Fruit fly (Drosophila melanogaster) whole organism, embryonic: ENCODE data around the gene Cyt-b5-r.
A peak's percentile ranks its signal among the peaks of the same experiment; 100 is the strongest.

Experiments
- Bteb2 ChIP-seq: fragments of 200-800 bp; sonication (Bioruptor generic); optimal IDR thresholded peaks from 2 replicates; lab custom pipeline; 2016; ENCODE audit warnings: missing biosample characterization, missing genetic modification characterization
- C15 ChIP-seq: fragments of 200-800 bp; sonication (Bioruptor generic); IDR thresholded peaks from 3 replicates; pipeline ENCODE4 v1.3.6; 2022; ENCODE audit warnings: missing biosample characterization, missing genetic modification characterization
- CG11093 ChIP-seq: fragments of 200-800 bp; sonication (Bioruptor generic); IDR thresholded peaks from 3 replicates; pipeline ENCODE4 v1.3.6; 2022; ENCODE audit warnings: missing biosample characterization, missing genetic modification characterization
- CG11247 ChIP-seq: fragments of 200-800 bp; sonication (Bioruptor generic); IDR thresholded peaks from 2 replicates; pipeline ENCODE4 v1.3.6; 2022; ENCODE audit warnings: missing biosample characterization, missing genetic modification characterization
- CG11695 ChIP-seq: fragments of 200-800 bp; sonication (Bioruptor generic); IDR thresholded peaks from 3 replicates; pipeline ENCODE4 v1.3.6; 2022; ENCODE audit warnings: missing biosample characterization, missing genetic modification characterization
- CG11696 ChIP-seq: fragments of 200-800 bp; sonication (Bioruptor generic); IDR thresholded peaks from 2 replicates; pipeline ENCODE4 v1.3.6; 2022; ENCODE audit warnings: missing biosample characterization, missing genetic modification characterization
- CG12299 ChIP-seq: fragments of 200-800 bp; sonication (Bioruptor generic); optimal IDR thresholded peaks from 2 replicates; lab custom pipeline; 2018; ENCODE audit warnings: missing biosample characterization, mild to moderate bottlenecking, missing genetic modification characterization
- CG12659 ChIP-seq: fragments of 200-800 bp; sonication (Bioruptor generic); optimal IDR thresholded peaks from 3 replicates; lab custom pipeline; 2017; ENCODE audit warnings: mild to moderate bottlenecking, missing biosample characterization, missing genetic modification reagents, missing genetic modification characterization
- CG13296 ChIP-seq: fragments of 200-800 bp; sonication (Bioruptor generic); optimal IDR thresholded peaks from 3 replicates; lab custom pipeline; 2018; ENCODE audit warnings: missing biosample characterization, mild to moderate bottlenecking, missing genetic modification characterization
- CG15269 ChIP-seq: fragments of 200-800 bp; sonication (Bioruptor generic); optimal IDR thresholded peaks from 2 replicates; lab custom pipeline; 2018; ENCODE audit warnings: missing biosample characterization, mild to moderate bottlenecking, missing genetic modification characterization, moderate library complexity
- CG16815 ChIP-seq: fragments of 200-800 bp; sonication (Bioruptor generic); optimal IDR thresholded peaks from 3 replicates; lab custom pipeline; 2017; ENCODE audit warnings: missing biosample characterization, mild to moderate bottlenecking, missing genetic modification characterization
- CG18011 ChIP-seq: fragments of 200-800 bp; sonication (Bioruptor generic); optimal IDR thresholded peaks from 2 replicates; lab custom pipeline; 2017; ENCODE audit warnings: missing biosample characterization, missing genetic modification characterization, mild to moderate bottlenecking, moderate library complexity, missing genotype
- CG2120 ChIP-seq: fragments of 200-800 bp; sonication (Bioruptor generic); optimal IDR thresholded peaks from 3 replicates; lab custom pipeline; 2016; ENCODE audit warnings: missing biosample characterization, missing genetic modification characterization
- CG2202 ChIP-seq: fragments of 200-800 bp; sonication (Bioruptor generic); optimal IDR thresholded peaks from 2 replicates; lab custom pipeline; 2018; ENCODE audit warnings: missing biosample characterization, mild to moderate bottlenecking, missing genetic modification characterization
- CG30431 ChIP-seq: fragments of 200-800 bp; sonication (Bioruptor generic); optimal IDR thresholded peaks from 2 replicates; lab custom pipeline; 2017; ENCODE audit warnings: missing biosample characterization, missing genetic modification characterization
- CG31224 ChIP-seq: fragments of 200-800 bp; sonication (Bioruptor generic); IDR thresholded peaks from 2 replicates; pipeline ENCODE4 v1.3.6; 2022; ENCODE audit warnings: missing biosample characterization, missing genetic modification characterization
- CG4328 ChIP-seq: fragments of 200-800 bp; sonication (Bioruptor generic); optimal IDR thresholded peaks from 3 replicates; lab custom pipeline; 2017; ENCODE audit warnings: missing biosample characterization, missing genetic modification reagents, missing genetic modification characterization
- CG4424 ChIP-seq: fragments of 200-800 bp; sonication (Bioruptor generic); optimal IDR thresholded peaks from 3 replicates; lab custom pipeline; 2016; ENCODE audit warnings: missing biosample characterization, missing genetic modification characterization
- CG7745 ChIP-seq: fragments of 200-800 bp; sonication (Bioruptor generic); optimal IDR thresholded peaks from 2 replicates; lab custom pipeline; 2018; ENCODE audit warnings: missing biosample characterization, mild to moderate bottlenecking, missing genetic modification characterization, moderate library complexity
- CG7786 ChIP-seq: fragments of 200-800 bp; sonication (Bioruptor generic); optimal IDR thresholded peaks from 2 replicates; lab custom pipeline; 2016; ENCODE audit warnings: missing biosample characterization, missing genetic modification characterization
- CG7839 ChIP-seq: fragments of 200-800 bp; sonication (Bioruptor generic); optimal IDR thresholded peaks from 3 replicates; lab custom pipeline; 2018; ENCODE audit warnings: missing biosample characterization, mild to moderate bottlenecking, missing genetic modification characterization, moderate library complexity
- CG9797 ChIP-seq: fragments of 200-800 bp; sonication (Bioruptor generic); optimal IDR thresholded peaks from 3 replicates; lab custom pipeline; 2018; ENCODE audit warnings: missing biosample characterization, mild to moderate bottlenecking, missing genetic modification characterization
- D19A ChIP-seq: fragments of 200-800 bp; optimal IDR thresholded peaks from 3 replicates; lab custom pipeline; 2019; ENCODE audit warnings: missing biosample characterization, mild to moderate bottlenecking, missing genetic modification characterization, moderate library complexity
- Deaf1 ChIP-seq: fragments of 200-800 bp; optimal IDR thresholded peaks from 3 replicates; lab custom pipeline; 2019; ENCODE audit warnings: missing biosample characterization, mild to moderate bottlenecking, missing genetic modification characterization, moderate library complexity
- Dll ChIP-seq: fragments of 200-800 bp; sonication (Bioruptor generic); IDR thresholded peaks from 4 replicates; pipeline ENCODE4 v1.3.6; 2022; ENCODE audit warnings: missing biosample characterization, missing genetic modification characterization; ENCODE audit not compliant: partially characterized antibody
- Drgx ChIP-seq: fragments of 200-800 bp; sonication (Bioruptor generic); IDR thresholded peaks from 2 replicates; pipeline ENCODE4 v1.3.6; 2022; ENCODE audit warnings: missing biosample characterization, missing genetic modification characterization
- Fer1 ChIP-seq: fragments of 200-800 bp; sonication (Bioruptor generic); optimal IDR thresholded peaks from 2 replicates; lab custom pipeline; 2017; ENCODE audit warnings: missing biosample characterization, mild to moderate bottlenecking, missing genetic modification characterization
- Fer2 ChIP-seq: fragments of 200-800 bp; sonication (Bioruptor generic); optimal IDR thresholded peaks from 2 replicates; lab custom pipeline; 2018; ENCODE audit warnings: missing biosample characterization, mild to moderate bottlenecking, missing genetic modification characterization, moderate library complexity
- HLH54F ChIP-seq: fragments of 200-800 bp; sonication (Bioruptor generic); optimal IDR thresholded peaks from 3 replicates; lab custom pipeline; 2016; ENCODE audit warnings: missing biosample characterization, missing genetic modification characterization
- Kr ChIP-seq: fragments of 200-800 bp; sonication (Bioruptor generic); optimal IDR thresholded peaks from 2 replicates; lab custom pipeline; 2017; ENCODE audit warnings: missing biosample characterization, mild to moderate bottlenecking, missing genetic modification characterization
- ara ChIP-seq: fragments of 200-800 bp; sonication (Bioruptor generic); IDR thresholded peaks from 2 replicates; pipeline ENCODE4 v1.3.6; 2022; ENCODE audit warnings: missing biosample characterization, missing genetic modification characterization
- bigmax ChIP-seq: fragments of 200-800 bp; sonication (Bioruptor generic); optimal IDR thresholded peaks from 2 replicates; lab custom pipeline; 2018; ENCODE audit warnings: missing biosample characterization, mild to moderate bottlenecking, missing genetic modification characterization
- cad ChIP-seq: fragments of >200 bp; optimal IDR thresholded peaks from 2 replicates; lab custom pipeline; 2017; ENCODE audit warnings: missing biosample characterization, missing genetic modification characterization
- croc ChIP-seq: fragments of 200-800 bp; sonication (Bioruptor generic); conservative IDR thresholded peaks from 3 replicates; pipeline ENCODE4 v1.3.6; 2022; ENCODE audit warnings: missing biosample characterization, missing genetic modification characterization
- emc ChIP-seq: fragments of 200-800 bp; sonication (Bioruptor generic); optimal IDR thresholded peaks from 2 replicates; lab custom pipeline; 2016; ENCODE audit warnings: missing biosample characterization, missing genetic modification characterization
- ems ChIP-seq: fragments of 200-800 bp; sonication (Bioruptor generic); optimal IDR thresholded peaks from 3 replicates; lab custom pipeline; 2016; ENCODE audit warnings: missing biosample characterization, missing genetic modification characterization
- en ChIP-seq: fragments of 200-800 bp; sonication (Bioruptor generic); optimal IDR thresholded peaks from 2 replicates; lab custom pipeline; 2016; ENCODE audit warnings: missing biosample characterization, missing genetic modification characterization
- fd3F ChIP-seq: fragments of 200-800 bp; sonication (Bioruptor generic); optimal IDR thresholded peaks from 2 replicates; lab custom pipeline; 2018; ENCODE audit warnings: missing biosample characterization, mild to moderate bottlenecking, missing genetic modification characterization, moderate library complexity
- gcm2 ChIP-seq: fragments of 200-800 bp; sonication (Bioruptor generic); optimal IDR thresholded peaks from 2 replicates; lab custom pipeline; 2016; ENCODE audit warnings: missing biosample characterization, missing genetic modification characterization
- lola ChIP-seq, 3 experiments: fragments of >200 bp in 2 of 3; fragments of 200-800 bp in 1 of 3; sonication (Bioruptor generic) in 1 of 3; optimal IDR thresholded peaks; 2 replicates each; lab custom pipeline; 2017 to 2019; ENCODE audit warnings: missing biosample characterization in 3 of 3, missing genetic modification characterization in 3 of 3, mild to moderate bottlenecking in 1 of 3, moderate library complexity in 1 of 3
- nerfin-2 ChIP-seq: fragments of 200-800 bp; sonication (Bioruptor generic); IDR thresholded peaks from 2 replicates; pipeline ENCODE4 v1.3.6; 2022; ENCODE audit warnings: missing biosample characterization, missing genetic modification characterization; ENCODE audit not compliant: partially characterized antibody
- org-1 ChIP-seq: fragments of 200-800 bp; sonication (Bioruptor generic); optimal IDR thresholded peaks from 2 replicates; lab custom pipeline; 2017; ENCODE audit warnings: missing biosample characterization, missing genetic modification characterization
- pros ChIP-seq: fragments of 200-800 bp; sonication (Bioruptor generic); optimal IDR thresholded peaks from 3 replicates; lab custom pipeline; 2019; ENCODE audit warnings: missing biosample characterization, mild to moderate bottlenecking, missing genetic modification characterization, moderate library complexity
- psq ChIP-seq: fragments of 200-800 bp; sonication (Bioruptor generic); optimal IDR thresholded peaks from 2 replicates; lab custom pipeline; 2017; ENCODE audit warnings: missing biosample characterization, missing genetic modification characterization
- pzg ChIP-seq: fragments of 200-800 bp; sonication (Bioruptor generic); optimal IDR thresholded peaks from 3 replicates; lab custom pipeline; 2018; ENCODE audit warnings: missing biosample characterization, mild to moderate bottlenecking, missing genetic modification characterization, moderate library complexity
- row ChIP-seq: fragments of 200-800 bp; sonication (Bioruptor generic); IDR thresholded peaks from 3 replicates; pipeline ENCODE4 v1.3.6; 2022; ENCODE audit warnings: missing biosample characterization, missing genetic modification characterization
- sens ChIP-seq: fragments of 200-800 bp; sonication (Bioruptor generic); peaks from one replicate; lab custom pipeline; 2016; ENCODE audit warnings: missing biosample characterization, missing genetic modification characterization
- so ChIP-seq: fragments of 200-800 bp; sonication (Bioruptor generic); IDR thresholded peaks from 3 replicates; pipeline ENCODE4 v1.3.6; 2022; ENCODE audit warnings: missing biosample characterization, missing genetic modification characterization
- sr ChIP-seq: fragments of 200-800 bp; sonication (Bioruptor generic); IDR thresholded peaks from 3 replicates; pipeline ENCODE4 v1.3.6; 2022; ENCODE audit warnings: missing biosample characterization, missing genetic modification characterization
- tgo ChIP-seq: fragments of 200-800 bp; sonication (Bioruptor generic); IDR thresholded peaks from 3 replicates; pipeline ENCODE4 v1.3.6; 2022; ENCODE audit warnings: missing biosample characterization, missing genetic modification characterization
- toy ChIP-seq: fragments of 200-800 bp; sonication (Bioruptor generic); IDR thresholded peaks from 2 replicates; pipeline ENCODE4 v1.3.6; 2022; ENCODE audit warnings: missing biosample characterization, missing genetic modification characterization

The Cyt-b5-r gene

dm6 chr2L:16818335-16818973 lies 27.9 kb upstream of the Cyt-b5-r start (continued):
- TF ChIP-seq CG18011 (GFP tag; lab: Kevin White, UChicago) (no peak), CG30431 (GFP tag; lab: Kevin White, UChicago) (no peak), CG4424 (GFP tag; lab: Kevin White, UChicago) (peak; percentile 53), Fer2 (tag; lab: Kevin White, UChicago) (no peak), HLH54F (GFP tag; lab: Kevin White, UChicago) (no peak), Bteb2 (GFP tag; lab: Kevin White, UChicago) (no peak), CG31224 (no peak), en (no peak), ara (GFP tag; lab: Robert Waterston, UW) (no peak), cad (GFP tag; lab: Kevin White, UChicago) (no peak), gcm2 (no peak), emc (GFP tag; lab: Kevin White, UChicago) (no peak), CG2120 (GFP tag; lab: Kevin White, UChicago) (no peak), CG11247 (GFP tag; lab: Robert Waterston, UW) (no peak), pros (GFP tag; lab: Kevin White, UChicago) (no peak), lola (GFP tag; optimal IDR thresholded peaks at IDR 0.05; lab: Kevin White, UChicago) (peak in 1 of 3 experiments; percentile 56), CG13296 (GFP tag; lab: Kevin White, UChicago) (no peak), nerfin-2 (GFP tag; lab: Robert Waterston, UW) (no peak), CG4328 (no peak), CG11093 (GFP tag; lab: Robert Waterston, UW) (no peak), CG12659 (peak; percentile 28), sr (GFP tag; lab: Robert Waterston, UW) (no peak), CG7839 (tag; lab: Kevin White, UChicago) (peak; percentile 43), toy (GFP tag; lab: Robert Waterston, UW) (no peak), fd3F (no peak), org-1 (GFP tag; lab: Kevin White, UChicago) (peak; percentile 22), pzg (GFP tag; lab: Kevin White, UChicago) (no peak), bigmax (no peak), Kr (GFP tag; lab: Kevin White, UChicago) (no peak), CG15269 (peak; percentile 30), so (no peak), C15 (GFP tag; lab: Robert Waterston, UW) (no peak), CG12299 (tag; lab: Kevin White, UChicago) (no peak), CG11695 (GFP tag; lab: Robert Waterston, UW) (no peak; the same call in 2 of the 3 replicates), croc (GFP tag; lab: Robert Waterston, UW) (no peak), CG11696 (GFP tag; lab: Robert Waterston, UW) (peak; percentile 88), CG9797 (no peak), ems (GFP tag; lab: Kevin White, UChicago) (no peak), Fer1 (GFP tag; lab: Kevin White, UChicago) (no peak), tgo (no peak), CG16815 (GFP tag; lab: Kevin White, UChicago) (no peak), D19A (tag; lab: Kevin White, UChicago) (peak; percentile 50), Drgx (peak; percentile 31; the same call in 1 of the 2 replicates), sens (peak; percentile 91), Dll (no peak), row (GFP tag; lab: Robert Waterston, UW) (peak; percentile 42; the same call in 1 of the 3 replicates), CG7786 (GFP tag; lab: Kevin White, UChicago) (no peak), CG7745 (tag; lab: Kevin White, UChicago) (no peak), CG2202 (tag; lab: Kevin White, UChicago) (peak; percentile 9), Deaf1 (tag; lab: Kevin White, UChicago) (no peak), psq (GFP tag; lab: Kevin White, UChicago) (no peak)
